Fruit fly (Drosophila melanogaster) whole organism, embryonic: ENCODE results near the gene Tsen34.

ENCODE experiments used
- Ada2b ChIP-seq: fragments of 200-800 bp; sonication (Bioruptor generic); IDR thresholded peaks from 2 replicates; pipeline ENCODE4 v1.3.6; 2022; ENCODE audit warnings: missing biosample characterization, missing genetic modification characterization
- Bgb ChIP-seq: fragments of 200-800 bp; sonication (Bioruptor generic); IDR thresholded peaks from 2 replicates; pipeline ENCODE4 v1.3.6; 2022; ENCODE audit warnings: missing biosample characterization, missing genetic modification characterization; ENCODE audit not compliant: partially characterized antibody
- CG1024 ChIP-seq: fragments of 200-800 bp; sonication (Bioruptor generic); IDR thresholded peaks from 2 replicates; pipeline ENCODE4 v1.3.6; 2022; ENCODE audit warnings: missing biosample characterization, missing genetic modification characterization
- CG10274 ChIP-seq: fragments of 200-800 bp; sonication (Bioruptor generic); optimal IDR thresholded peaks from 3 replicates; lab custom pipeline; 2017; ENCODE audit warnings: missing biosample characterization, mild to moderate bottlenecking, missing genetic modification characterization
- CG10462 ChIP-seq: fragments of 200-800 bp; sonication (Bioruptor generic); optimal IDR thresholded peaks from 2 replicates; lab custom pipeline; 2016; ENCODE audit warnings: missing biosample characterization, missing genetic modification characterization
- CG11723 ChIP-seq: fragments of 200-800 bp; sonication (Bioruptor generic); optimal IDR thresholded peaks from 2 replicates; lab custom pipeline; 2017; ENCODE audit warnings: missing biosample characterization, mild to moderate bottlenecking, missing genetic modification characterization
- CG12219 ChIP-seq: fragments of 200-800 bp; sonication (Bioruptor generic); optimal IDR thresholded peaks from 3 replicates; lab custom pipeline; 2018; ENCODE audit warnings: missing biosample characterization, mild to moderate bottlenecking, missing genetic modification characterization
- CG1233 ChIP-seq: fragments of 200-800 bp; sonication (Bioruptor generic); optimal IDR thresholded peaks from 4 replicates; lab custom pipeline; 2018; ENCODE audit warnings: missing biosample characterization, mild to moderate bottlenecking, missing genetic modification characterization
- CG12744 ChIP-seq: fragments of 200-800 bp; sonication (Bioruptor generic); optimal IDR thresholded peaks from 2 replicates; lab custom pipeline; 2016; ENCODE audit warnings: missing biosample characterization, missing genetic modification characterization
- CG13424 ChIP-seq: fragments of 200-800 bp; sonication (Bioruptor generic); optimal IDR thresholded peaks from 2 replicates; lab custom pipeline; 2019; ENCODE audit warnings: missing biosample characterization, mild to moderate bottlenecking, missing genetic modification characterization, moderate library complexity
- CG13775 ChIP-seq: fragments of 200-800 bp; sonication (Bioruptor generic); optimal IDR thresholded peaks from 3 replicates; lab custom pipeline; 2017; ENCODE audit warnings: missing biosample characterization, mild to moderate bottlenecking, missing genetic modification characterization
- CG15269 ChIP-seq: fragments of 200-800 bp; sonication (Bioruptor generic); optimal IDR thresholded peaks from 2 replicates; lab custom pipeline; 2018; ENCODE audit warnings: missing biosample characterization, mild to moderate bottlenecking, missing genetic modification characterization, moderate library complexity
- CG16813 ChIP-seq: fragments of 200-800 bp; sonication (Bioruptor generic); IDR thresholded peaks from 3 replicates; pipeline ENCODE4 v1.3.6; 2022; ENCODE audit warnings: missing biosample characterization, missing genetic modification characterization; ENCODE audit not compliant: partially characterized antibody
- CG2116 ChIP-seq: fragments of 200-800 bp; sonication (Bioruptor generic); optimal IDR thresholded peaks from 3 replicates; lab custom pipeline; 2018; ENCODE audit warnings: missing biosample characterization, mild to moderate bottlenecking, missing genetic modification characterization
- CG2120 ChIP-seq: fragments of 200-800 bp; sonication (Bioruptor generic); optimal IDR thresholded peaks from 3 replicates; lab custom pipeline; 2016; ENCODE audit warnings: missing biosample characterization, missing genetic modification characterization
- CG2875 ChIP-seq: fragments of 200-800 bp; sonication (Bioruptor generic); optimal IDR thresholded peaks from 2 replicates; lab custom pipeline; 2017; ENCODE audit warnings: missing biosample characterization, mild to moderate bottlenecking, missing genetic modification characterization, missing genetic modification reagents
- CG2889 ChIP-seq: fragments of 200-800 bp; sonication (Bioruptor generic); IDR thresholded peaks from 3 replicates; pipeline ENCODE4 v1.3.6; 2022; ENCODE audit warnings: missing biosample characterization, missing genetic modification characterization
- CG6272 ChIP-seq: fragments of 200-800 bp; sonication (Bioruptor generic); IDR thresholded peaks from 2 replicates; pipeline ENCODE4 v1.3.6; 2022; ENCODE audit warnings: missing biosample characterization, missing genetic modification characterization
- CG7786 ChIP-seq: fragments of 200-800 bp; sonication (Bioruptor generic); optimal IDR thresholded peaks from 2 replicates; lab custom pipeline; 2016; ENCODE audit warnings: missing biosample characterization, missing genetic modification characterization
- CHES-1-like ChIP-seq: fragments of 200-800 bp; sonication (Bioruptor generic); optimal IDR thresholded peaks from 2 replicates; lab custom pipeline; 2016; ENCODE audit warnings: missing biosample characterization, missing genetic modification characterization
- CrebB ChIP-seq: fragments of 200-800 bp; sonication (Bioruptor generic); optimal IDR thresholded peaks from 3 replicates; lab custom pipeline; 2018; ENCODE audit warnings: missing biosample characterization, mild to moderate bottlenecking, missing genetic modification characterization
- Dip3 ChIP-seq: fragments of 200-800 bp; sonication (Bioruptor generic); optimal IDR thresholded peaks from 3 replicates; lab custom pipeline; 2016; ENCODE audit warnings: missing biosample characterization, missing genetic modification characterization
- Dll ChIP-seq: fragments of 200-800 bp; sonication (Bioruptor generic); IDR thresholded peaks from 4 replicates; pipeline ENCODE4 v1.3.6; 2022; ENCODE audit warnings: missing biosample characterization, missing genetic modification characterization; ENCODE audit not compliant: partially characterized antibody
- Doc3 ChIP-seq: fragments of 200-800 bp; sonication (Bioruptor generic); IDR thresholded peaks from 3 replicates; pipeline ENCODE4 v1.3.6; 2022; ENCODE audit warnings: missing biosample characterization, missing genetic modification characterization; ENCODE audit not compliant: partially characterized antibody
- Dp ChIP-seq: fragments of 200-800 bp; sonication (Bioruptor generic); optimal IDR thresholded peaks from 2 replicates; lab custom pipeline; 2018; ENCODE audit warnings: missing biosample characterization, mild to moderate bottlenecking, missing genetic modification characterization, moderate library complexity
- Drgx ChIP-seq: fragments of 200-800 bp; sonication (Bioruptor generic); IDR thresholded peaks from 2 replicates; pipeline ENCODE4 v1.3.6; 2022; ENCODE audit warnings: missing biosample characterization, missing genetic modification characterization
- Elba2 ChIP-seq: fragments of 200-800 bp; sonication (Bioruptor generic); optimal IDR thresholded peaks from 3 replicates; lab custom pipeline; 2016; ENCODE audit warnings: missing biosample characterization, missing genetic modification characterization
- Hand ChIP-seq: fragments of 200-800 bp; sonication (Bioruptor generic); optimal IDR thresholded peaks from 2 replicates; lab custom pipeline; 2017; ENCODE audit warnings: mild to moderate bottlenecking, missing biosample characterization, missing genetic modification reagents, missing genetic modification characterization
- Nf-YC ChIP-seq: fragments of 200-800 bp; optimal IDR thresholded peaks from 3 replicates; lab custom pipeline; 2019; ENCODE audit warnings: missing biosample characterization, mild to moderate bottlenecking, missing genetic modification characterization, moderate library complexity
- Opbp ChIP-seq: fragments of 200-800 bp; sonication (Bioruptor generic); IDR thresholded peaks from 3 replicates; pipeline ENCODE4 v1.3.6; 2022; ENCODE audit warnings: missing biosample characterization, missing genetic modification characterization; ENCODE audit not compliant: partially characterized antibody
- Rfx ChIP-seq: fragments of 200-800 bp; sonication (Bioruptor generic); IDR thresholded peaks from 2 replicates; pipeline ENCODE4 v1.3.6; 2022; ENCODE audit warnings: missing biosample characterization, missing genetic modification characterization
- Xrp1 ChIP-seq: fragments of 200-800 bp; sonication (Bioruptor generic); IDR thresholded peaks from 2 replicates; pipeline ENCODE4 v1.3.6; 2022; ENCODE audit warnings: missing biosample characterization, missing genetic modification characterization
- cg ChIP-seq: fragments of 200-800 bp; sonication (Bioruptor generic); optimal IDR thresholded peaks from 3 replicates; lab custom pipeline; 2019; ENCODE audit warnings: missing biosample characterization, mild to moderate bottlenecking, missing genetic modification characterization, moderate library complexity
- chif ChIP-seq, 2 experiments: fragments of 200-800 bp; sonication (Bioruptor generic); optimal IDR thresholded peaks; 3 replicates each; lab custom pipeline; 2016; ENCODE audit warnings: missing biosample characterization in 2 of 2, missing genetic modification characterization in 2 of 2
- chinmo ChIP-seq: fragments of 200-800 bp; sonication (Bioruptor generic); IDR thresholded peaks from 4 replicates; pipeline ENCODE4 v1.3.6; 2022; ENCODE audit warnings: missing biosample characterization, missing genetic modification characterization; ENCODE audit not compliant: partially characterized antibody
- grn ChIP-seq: fragments of 200-800 bp; sonication (Bioruptor generic); optimal IDR thresholded peaks from 3 replicates; lab custom pipeline; 2017; ENCODE audit warnings: missing biosample characterization, missing genetic modification characterization
- kni ChIP-seq: fragments of 200-800 bp; sonication (Bioruptor generic); optimal IDR thresholded peaks from 3 replicates; lab custom pipeline; 2017; ENCODE audit warnings: mild to moderate bottlenecking, missing biosample characterization, missing genetic modification reagents, missing genetic modification characterization
- lola ChIP-seq, 3 experiments: fragments of >200 bp in 2 of 3; fragments of 200-800 bp in 1 of 3; sonication (Bioruptor generic) in 1 of 3; optimal IDR thresholded peaks; 2 replicates each; lab custom pipeline; 2017 to 2019; ENCODE audit warnings: missing biosample characterization in 3 of 3, missing genetic modification characterization in 3 of 3, mild to moderate bottlenecking in 1 of 3, moderate library complexity in 1 of 3
- oc ChIP-seq: fragments of 200-800 bp; sonication (Bioruptor generic); optimal IDR thresholded peaks from 2 replicates; lab custom pipeline; 2018; ENCODE audit warnings: missing biosample characterization, mild to moderate bottlenecking, missing genetic modification characterization, moderate library complexity
- onecut ChIP-seq: fragments of 200-800 bp; sonication (Bioruptor generic); IDR thresholded peaks from 2 replicates; pipeline ENCODE4 v1.3.6; 2022; ENCODE audit warnings: missing biosample characterization, missing genetic modification characterization
- pan ChIP-seq, 4 experiments: fragments of >200 bp in 3 of 4; fragments of 200-800 bp in 1 of 4; sonication (Bioruptor generic) in 1 of 4; optimal IDR thresholded peaks in 3 of 4; IDR thresholded peaks in 1 of 4; 2 replicates each; pipeline versions ENCODE4 v1.3.6 to Lab custom; 2017 to 2022; ENCODE audit warnings: missing biosample characterization in 2 of 4, missing genetic modification characterization in 2 of 4, mixed read lengths in 1 of 4
- pros ChIP-seq: fragments of 200-800 bp; sonication (Bioruptor generic); optimal IDR thresholded peaks from 3 replicates; lab custom pipeline; 2019; ENCODE audit warnings: missing biosample characterization, mild to moderate bottlenecking, missing genetic modification characterization, moderate library complexity
- sens ChIP-seq: fragments of 200-800 bp; sonication (Bioruptor generic); peaks from one replicate; lab custom pipeline; 2016; ENCODE audit warnings: missing biosample characterization, missing genetic modification characterization
- sug ChIP-seq: fragments of 200-800 bp; optimal IDR thresholded peaks from 2 replicates; lab custom pipeline; 2019; ENCODE audit warnings: missing biosample characterization, mild to moderate bottlenecking, missing genetic modification characterization, moderate library complexity
- vvl ChIP-seq: fragments of 200-800 bp; sonication (Bioruptor generic); IDR thresholded peaks from 2 replicates; pipeline ENCODE4 v1.3.6; 2022; ENCODE audit warnings: missing biosample characterization, missing genetic modification characterization
- zf30C ChIP-seq: fragments of 200-800 bp; sonication (Bioruptor generic); optimal IDR thresholded peaks from 3 replicates; lab custom pipeline; 2018; ENCODE audit warnings: missing biosample characterization, mild to moderate bottlenecking, missing genetic modification characterization

Tsen34 gene

DNA sequence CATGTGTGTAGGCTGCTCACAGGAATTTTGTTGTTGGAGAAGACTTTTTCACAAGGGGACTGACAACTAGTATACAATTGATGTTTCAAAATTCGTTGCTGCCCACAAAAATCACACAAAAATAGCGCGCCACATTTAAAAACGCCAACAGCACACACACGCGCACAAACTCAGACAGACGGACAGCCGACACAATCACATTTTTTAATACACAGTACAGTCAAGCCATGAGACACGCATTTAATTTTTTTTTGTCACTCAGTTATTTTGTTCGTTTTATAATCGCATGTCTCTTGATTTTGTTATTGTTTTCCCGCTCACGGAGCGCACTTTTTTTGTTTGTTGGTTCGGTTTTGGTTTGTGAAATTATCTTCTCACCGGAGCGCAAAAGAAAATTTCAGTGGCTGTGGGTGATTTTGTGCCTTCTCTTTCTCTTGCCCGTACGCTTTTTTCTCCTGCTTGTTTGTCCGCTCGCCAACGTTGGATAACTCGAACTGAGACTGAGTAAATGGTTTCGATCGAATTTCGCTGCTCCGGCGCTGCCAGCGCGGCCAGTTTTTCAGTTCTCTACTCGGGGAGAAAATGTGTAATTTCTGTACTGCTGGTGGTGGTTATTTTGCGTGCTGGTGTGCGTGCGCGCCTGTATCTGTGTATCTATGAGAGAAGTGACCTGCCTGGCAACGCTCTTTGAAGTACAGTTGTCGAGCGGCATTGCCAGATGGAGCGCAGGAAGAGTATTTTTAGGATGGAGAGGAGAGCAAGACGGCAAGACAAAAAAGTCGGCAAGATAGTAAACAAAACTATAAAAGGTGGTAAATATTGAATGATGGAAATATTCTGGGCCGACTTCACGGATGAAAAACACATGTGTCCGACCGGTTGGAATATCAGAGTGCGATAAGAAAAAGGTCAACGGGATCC, 3.9 kb downstream of the Tsen34 start, which contains the start of gene CG42507 (continued):
- TF ChIP-seq CG16813 (0 out of 3 replicates have a peak, but pooled peaks have one; percentile 29), Drgx (GFP tag; lab: Robert Waterston, UW) (0 out of 2 replicates have a peak, but pooled peaks have one; percentile 8), CG6272 (no peak), Dll (GFP tag; lab: Robert Waterston, UW) (0 out of 4 replicates have a peak, but pooled peaks have one; percentile 26), grn (GFP tag; lab: Kevin White, UChicago) (peak; percentile 56), zf30C (GFP tag; lab: Kevin White, UChicago) (peak; percentile 41), CG2116 (GFP tag; lab: Kevin White, UChicago) (peak; percentile 31), CG1233 (GFP tag; lab: Kevin White, UChicago) (peak; percentile 59), CG12744 (GFP tag; lab: Kevin White, UChicago) (peak; percentile 34), Opbp (no peak), Hand (GFP tag; lab: Kevin White, UChicago) (no peak), CG12219 (GFP tag; lab: Kevin White, UChicago) (peak; percentile 53), CG10274 (GFP tag; lab: Kevin White, UChicago) (no peak), CHES-1-like (GFP tag; lab: Kevin White, UChicago) (peak; percentile 44), CG7786 (no peak), Doc3 (peak; percentile 45; the same call in 1 of the 3 replicates), CG2875 (GFP tag; lab: Kevin White, UChicago) (peak; percentile 21), sug (tag; lab: Kevin White, UChicago) (peak; percentile 84), CG15269 (tag; lab: Kevin White, UChicago) (peak; percentile 30), pan (optimal IDR thresholded peaks at IDR 0.05; lab: Kevin White, UChicago) (no peak), pan (GFP tag; optimal IDR thresholded peaks at IDR 0.05 in 1 of 2, IDR thresholded peaks at IDR 0.05 in 1 of 2) (peak in 1 of 2 experiments; percentile 41), CG13775 (GFP tag; lab: Kevin White, UChicago) (no peak), chif (GFP tag; optimal IDR thresholded peaks at IDR 0.05; lab: Kevin White, UChicago) (no peak), CG2120 (GFP tag; lab: Kevin White, UChicago) (peak; percentile 37), Dp (no peak), CG1024 (GFP tag; lab: Robert Waterston, UW) (no peak), Bgb (0 out of 2 replicates have a peak, but pooled peaks have one; percentile 21), Rfx (peak; percentile 64), oc (peak; percentile 15), CrebB (tag; lab: Kevin White, UChicago) (peak; percentile 76), onecut (GFP tag; lab: Robert Waterston, UW) (peak; percentile 72), sens (GFP tag; lab: Kevin White, UChicago) (peak; percentile 76), pros (peak; percentile 98), chinmo (GFP tag; lab: Robert Waterston, UW) (peak; percentile 68; the same call in 2 of the 4 replicates), Nf-YC (peak; percentile 12), Xrp1 (GFP tag; lab: Robert Waterston, UW) (peak; percentile 66; the same call in 1 of the 2 replicates), Ada2b (GFP tag; lab: Robert Waterston, UW) (0 out of 2 replicates have a peak, but pooled peaks have one; percentile 18), kni (GFP tag; lab: Kevin White, UChicago) (peak; percentile 95), Dip3 (GFP tag; lab: Kevin White, UChicago) (peak; percentile 3), CG13424 (peak; percentile 33), cg (GFP tag; lab: Kevin White, UChicago) (peak; percentile 90), lola (GFP tag; optimal IDR thresholded peaks at IDR 0.05; lab: Kevin White, UChicago) (no peak), CG11723 (peak; percentile 34), Elba2 (GFP tag; lab: Kevin White, UChicago) (peak; percentile 9), vvl (peak; percentile 68), CG10462 (GFP tag; lab: Kevin White, UChicago) (no peak), CG2889 (GFP tag; lab: Robert Waterston, UW) (no peak)
